Fruit fly (Drosophila melanogaster): ENCODE data around the gene Drsl3.

Gene Drsl3

DNA sequence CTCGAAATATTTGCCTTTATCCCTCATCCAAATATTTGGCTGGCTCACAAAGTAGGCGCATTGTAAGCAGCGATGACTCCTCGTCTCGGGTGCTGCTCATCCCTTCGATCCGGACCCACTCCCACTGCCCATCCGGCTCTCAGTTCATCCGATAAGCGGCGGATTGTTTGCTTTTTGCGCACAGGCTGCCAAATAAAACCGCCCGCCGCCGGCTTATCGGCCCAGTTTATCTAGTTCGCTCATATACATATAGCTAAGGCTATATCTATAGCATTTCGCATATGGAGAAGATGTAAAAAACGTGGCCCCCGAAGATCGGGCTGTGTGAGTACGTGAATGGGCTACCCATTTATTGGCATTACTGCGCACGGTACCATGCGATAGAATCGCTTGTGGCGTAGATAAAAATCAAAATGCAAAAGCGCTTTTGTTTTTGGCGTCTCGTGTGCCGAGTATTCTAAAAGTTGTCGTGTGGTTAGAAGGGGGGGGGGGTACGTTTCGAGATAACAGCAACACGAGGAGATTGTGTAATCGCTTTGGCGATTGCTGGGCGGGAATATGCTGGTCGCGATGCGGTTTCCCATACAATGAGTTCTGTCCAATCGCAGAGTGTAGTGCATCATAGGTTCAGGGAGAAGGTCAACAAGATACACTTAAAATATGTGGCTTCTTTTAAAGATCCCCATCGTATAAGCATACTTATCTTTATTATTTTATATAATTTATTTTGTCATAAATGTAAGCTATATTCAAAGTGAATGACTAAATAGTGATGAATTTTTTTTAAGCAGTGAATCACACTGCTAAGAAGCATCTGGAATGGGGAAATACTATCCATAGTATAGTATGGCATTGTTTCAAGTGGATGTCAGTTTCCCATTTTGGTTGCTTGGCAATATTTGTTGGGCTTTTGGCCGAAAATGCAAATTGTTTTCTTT is 5.9 kb upstream of the Drsl3 start (continued):
- TF ChIP-seq Fer2 (tag; optimal IDR thresholded peaks at IDR 0.05) (no peak), CG15514 (GFP tag; optimal IDR thresholded peaks at IDR 0.05) (no peak), CG8089 (GFP tag; optimal IDR thresholded peaks at IDR 0.05) (no peak), CG18476 (GFP tag; optimal IDR thresholded peaks at IDR 0.05) (no peak), CG12769 (tag; optimal IDR thresholded peaks at IDR 0.05) (peak; percentile 61), Gsc (GFP tag; IDR thresholded peaks at IDR 0.05) (no peak), MESR4 (GFP tag; optimal IDR thresholded peaks at IDR 0.05) (no peak), chinmo (GFP tag; IDR thresholded peaks at IDR 0.05; ENCODE audit: partially characterized antibody) (peak; percentile 86; the same call in 1 of the 4 replicates), Nf-YB (GFP tag; optimal IDR thresholded peaks at IDR 0.05) (no peak), Sin3A (optimal IDR thresholded peaks at IDR 0.05) (no peak), Fer3 (tag; optimal IDR thresholded peaks at IDR 0.05) (no peak), crp (GFP tag; optimal IDR thresholded peaks at IDR 0.05) (no peak), Dip3 (GFP tag; optimal IDR thresholded peaks at IDR 0.05) (no peak), CG1024 (GFP tag; IDR thresholded peaks at IDR 0.05) (no peak), Hmx (GFP tag; optimal IDR thresholded peaks at IDR 0.05) (no peak), sug (tag; optimal IDR thresholded peaks at IDR 0.05) (peak; percentile 76), twi (tag; optimal IDR thresholded peaks at IDR 0.05) (no peak), phol (tag; optimal IDR thresholded peaks at IDR 0.05) (no peak)

DNA sequence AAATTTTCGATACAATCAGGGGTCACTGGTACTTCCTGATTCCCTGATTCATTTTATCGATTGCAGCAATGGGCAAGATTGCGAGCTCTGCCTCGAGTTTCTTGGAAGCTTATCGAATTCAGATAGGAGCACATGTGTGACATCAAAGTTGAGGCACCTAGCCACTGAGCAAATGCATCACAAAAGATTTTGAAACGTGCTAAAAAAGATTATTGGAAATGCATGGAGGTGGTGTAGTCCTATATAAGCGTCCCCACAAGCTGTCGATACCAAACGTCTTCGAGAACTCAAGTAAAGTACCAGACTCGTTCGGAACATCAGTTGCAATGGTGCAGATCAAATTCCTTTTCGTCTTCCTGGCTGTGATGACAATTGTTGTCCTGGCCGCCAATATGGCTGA is 747 bp upstream of the Drsl3 start, which contains the start of gene Drsl2:
Drsl2 (plus strand) TSS at position 301 of the 400 bp plus-strand sequence.
- TF ChIP-seq CG2889 (GFP tag; IDR thresholded peaks at IDR 0.05) (no peak), Ets65A (GFP tag) (peak; percentile 4)

DNA sequence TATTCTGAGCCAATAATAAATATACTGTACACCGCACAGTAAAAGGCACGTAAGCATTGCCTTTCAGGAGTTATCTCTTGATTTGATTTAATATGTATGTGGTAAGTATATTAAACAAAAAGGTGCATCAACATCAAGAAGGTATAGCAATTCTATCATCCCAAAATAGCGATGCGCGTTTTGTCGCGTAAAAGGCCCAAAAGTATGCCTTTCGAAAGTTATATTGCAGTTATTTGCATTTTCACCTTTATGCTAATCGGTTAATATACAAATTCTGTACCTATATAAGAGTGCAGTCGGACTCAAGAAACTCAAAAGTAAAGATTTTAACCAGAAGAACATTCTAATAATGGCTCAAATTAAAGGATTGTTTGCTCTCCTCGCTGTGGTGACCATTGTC is 492 bp downstream of the Drsl3 start, which contains the start of gene Drsl4:
Drsl4 (plus strand) TSS at position 333 of the 400 bp plus-strand sequence.
- TF ChIP-seq chn (GFP tag; optimal IDR thresholded peaks at IDR 0.05) (no peak), Sry-β (GFP tag; optimal IDR thresholded peaks at IDR 0.05) (peak; percentile 37), vvl (GFP tag; IDR thresholded peaks at IDR 0.05) (peak; percentile 82; the same call in 1 of the 2 replicates), CG14050 (GFP tag; IDR thresholded peaks at IDR 0.05) (no peak), CG12299 (tag; optimal IDR thresholded peaks at IDR 0.05) (no peak), sens (GFP tag) (peak; percentile 0)

DNA sequence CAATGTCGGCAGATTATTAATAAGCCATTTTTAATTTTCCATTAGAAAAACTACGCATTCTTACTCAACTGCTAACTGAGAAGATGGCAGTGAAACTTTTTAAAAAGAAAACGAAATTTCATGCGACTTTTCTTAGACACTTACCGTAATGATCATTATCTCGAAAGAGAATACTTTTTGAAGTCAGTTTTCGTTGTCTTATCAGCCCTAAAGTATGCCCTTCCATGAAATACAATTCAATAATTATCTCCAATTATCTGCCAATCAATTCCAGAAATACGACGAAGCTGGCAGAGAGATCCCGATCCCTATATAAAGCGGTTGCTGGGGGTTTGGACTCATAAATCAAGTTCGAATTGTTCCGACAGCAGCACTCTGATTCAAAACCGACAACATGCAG is 1.6 kb downstream of the Drsl3 start, which contains the start of gene Drsl5:
Drsl5 (plus strand) TSS at position 341 of the 400 bp plus-strand sequence.
- no peak for TF ChIP-seq CG14860 (GFP tag; IDR thresholded peaks at IDR 0.05; ENCODE audit: partially characterized antibody)
- no peak for TF ChIP-seq gt (GFP tag; IDR thresholded peaks at IDR 0.05)
- TF ChIP-seq chn (GFP tag; optimal IDR thresholded peaks at IDR 0.05), result no peak
- TF ChIP-seq ab (GFP tag; optimal IDR thresholded peaks at IDR 0.05), result no peak
- TF ChIP-seq Lpt (GFP tag; optimal IDR thresholded peaks at IDR 0.05), result no peak
- no peak for TF ChIP-seq h (optimal IDR thresholded peaks at IDR 0.05)
- no peak for TF ChIP-seq Adf1 (GFP tag; IDR thresholded peaks at IDR 0.05)
- TF ChIP-seq CG12104 (GFP tag; optimal IDR thresholded peaks at IDR 0.05), result no peak
- TF ChIP-seq CG5180 (GFP tag; optimal IDR thresholded peaks at IDR 0.05), result no peak
- TF ChIP-seq Pdp1 (GFP tag; optimal IDR thresholded peaks at IDR 0.05), result no peak
- TF ChIP-seq exex (tag; optimal IDR thresholded peaks at IDR 0.05), result peak; percentile 38
- TF ChIP-seq CG1647 (GFP tag; optimal IDR thresholded peaks at IDR 0.05), result no peak
- no peak for TF ChIP-seq bcd (GFP tag; optimal IDR thresholded peaks at IDR 0.05)
- no peak for TF ChIP-seq Bgb (GFP tag; IDR thresholded peaks at IDR 0.05; ENCODE audit: partially characterized antibody)
- no peak for TF ChIP-seq slbo (GFP tag; IDR thresholded peaks at IDR 0.05)
- no peak for TF ChIP-seq CG2120 (GFP tag; optimal IDR thresholded peaks at IDR 0.05)
- 0 out of 2 replicates have a peak, but pooled peaks have one; percentile 33 for TF ChIP-seq ara (GFP tag; IDR thresholded peaks at IDR 0.05)
- peak; percentile 23 for TF ChIP-seq zen (tag; optimal IDR thresholded peaks at IDR 0.05)
- peak; percentile 98 for TF ChIP-seq CG8388 (GFP tag; optimal IDR thresholded peaks at IDR 0.05)
- TF ChIP-seq grn (GFP tag; optimal IDR thresholded peaks at IDR 0.05), result peak; percentile 49
- no peak for TF ChIP-seq CG15011 (GFP tag; optimal IDR thresholded peaks at IDR 0.05)
